Worm (Caenorhabditis elegans): ENCODE results near the gene C53A5.9.

The C53A5.9 gene

ce11 chrV:14508005-14508521, 50.6 kb downstream of the C53A5.9 start, which contains the start of gene R02D5.1:
Gene R02D5.1, plus strand, starts transcription at chrV:14508249.
- no peak for TF ChIP-seq unc-62 (GFP tag; optimal IDR thresholded peaks at IDR 0.05)

Measured in whole organism, dauer.